Fruit fly (Drosophila melanogaster) whole organism: Measurements from ENCODE around the gene Trc8.

Experiments
- CG8478 ChIP-seq: fragments of >200 bp; optimal IDR thresholded peaks from 2 replicates; lab custom pipeline; 2018; ENCODE audit warnings: inconsistent platforms
- EcR ChIP-seq, 2 experiments: fragments of >200 bp; optimal IDR thresholded peaks; 2 replicates each; lab custom pipeline; 2017; ENCODE audit warnings: missing biosample characterization in 2 of 2, missing genetic modification characterization in 2 of 2, missing genetic modification reagents in 2 of 2
- psq ChIP-seq: fragments of >200 bp; optimal IDR thresholded peaks from 2 replicates; lab custom pipeline; 2017
- usp ChIP-seq: fragments of >200 bp; optimal IDR thresholded peaks from 2 replicates; lab custom pipeline; 2017; ENCODE audit warnings: missing biosample characterization, missing genetic modification characterization, mixed read lengths

dm6 chr3R:29450333-29450732, 53.3 kb downstream of the Trc8 start:
- no peak for TF ChIP-seq EcR (GFP tag; optimal IDR thresholded peaks at IDR 0.05; lab: Kevin White, UChicago)
- no peak for TF ChIP-seq psq (lab: Kevin White, UChicago)
- no peak for TF ChIP-seq CG8478 (lab: Kevin White, UChicago)
- no peak for TF ChIP-seq usp (GFP tag; lab: Kevin White, UChicago)
